Worm (Caenorhabditis elegans) whole organism, early embryonic: ENCODE results near the gene sds-22.

Source experiments
- B0310.2 ChIP-seq: sonication (generic microtip); optimal IDR thresholded peaks from 2 replicates; lab custom pipeline; 2016; ENCODE audit warnings: mild to moderate bottlenecking, missing genetic modification characterization, missing compliant biosample characterization
- ama-1 ChIP-seq: fragments of 150-350 bp; optimal IDR thresholded peaks from 2 replicates; lab custom pipeline; 2014
- ceh-36 ChIP-seq: sonication (generic microtip); optimal IDR thresholded peaks from 2 replicates; lab custom pipeline; 2016; ENCODE audit warnings: missing genetic modification characterization, inconsistent platforms, missing compliant biosample characterization
- ets-7 ChIP-seq: sonication (generic microtip); optimal IDR thresholded peaks from 2 replicates; lab custom pipeline; 2016; ENCODE audit warnings: missing genotype, missing genetic modification characterization, missing compliant biosample characterization
- flt-1 ChIP-seq: fragments of 200-800 bp; sonication (Bioruptor generic); IDR thresholded peaks from 2 replicates; pipeline ENCODE4 v1.3.6; 2022; ENCODE audit warnings: missing genetic modification characterization, missing compliant biosample characterization
- hnd-1 ChIP-seq: sonication (generic microtip); optimal IDR thresholded peaks from 2 replicates; lab custom pipeline; 2016; ENCODE audit warnings: missing genetic modification characterization, missing compliant biosample characterization
- tra-4 ChIP-seq: sonication (generic microtip); optimal IDR thresholded peaks from 2 replicates; lab custom pipeline; 2017; ENCODE audit warnings: missing genetic modification characterization, missing compliant biosample characterization

DNA sequence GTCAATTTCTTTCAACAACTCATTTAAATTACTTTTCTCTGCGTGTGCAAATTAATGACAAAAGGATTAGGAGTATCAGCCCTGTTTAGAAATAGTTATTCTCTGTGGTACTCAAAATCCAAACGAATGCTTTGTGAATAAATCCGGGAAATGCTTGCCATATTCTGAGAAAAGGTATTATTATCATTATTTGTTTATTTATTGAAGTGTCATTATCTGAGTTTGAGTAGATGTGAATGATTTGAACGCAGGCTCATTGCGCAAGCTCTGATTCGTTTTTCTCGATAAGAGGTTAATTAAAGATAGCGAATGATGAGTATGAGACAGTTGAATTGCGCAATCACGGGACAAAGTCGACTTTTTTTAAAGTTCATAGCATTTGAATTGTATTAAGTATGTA, 30.3 kb upstream of the sds-22 start:
- no peak for TF ChIP-seq flt-1 (GFP tag; lab: Robert Waterston, UW)
- TF ChIP-seq ama-1 = no peak
- TF ChIP-seq ets-7 (tag; lab: Kevin White, UChicago) = no peak
- no peak for TF ChIP-seq tra-4 (tag; lab: Kevin White, UChicago)
- TF ChIP-seq B0310.2 = no peak
- no peak for TF ChIP-seq hnd-1
- no peak for TF ChIP-seq ceh-36 (tag; lab: Kevin White, UChicago)
